Worm (Caenorhabditis elegans) whole organism, young adult: ENCODE results near the gene T02C12.5.
A peak's percentile ranks its signal among the peaks of the same experiment; 100 is the strongest.

Source experiments
- B0019.2 ChIP-seq: fragments of 200-800 bp; sonication (Bioruptor generic); conservative IDR thresholded peaks from 2 replicates; pipeline ENCODE4 v1.3.6; 2022; ENCODE audit warnings: missing genetic modification reagents, missing genetic modification characterization, missing compliant biosample characterization
- B0336.3 ChIP-seq: fragments of 200-800 bp; sonication (Bioruptor generic); IDR thresholded peaks from 2 replicates; pipeline ENCODE4 v1.3.6; 2022; ENCODE audit warnings: missing genetic modification characterization, missing compliant biosample characterization
- F22D6.2 ChIP-seq: sonication (generic microtip); optimal IDR thresholded peaks from 2 replicates; lab custom pipeline; 2016; ENCODE audit warnings: mild to moderate bottlenecking, missing genetic modification characterization, missing compliant biosample characterization
- F37B4.10 ChIP-seq: fragments of 200-800 bp; sonication (Bioruptor generic); IDR thresholded peaks from 2 replicates; pipeline ENCODE4 v1.3.6; 2022; ENCODE audit warnings: missing genetic modification characterization, missing compliant biosample characterization
- F49E8.2 ChIP-seq: sonication (generic microtip); optimal IDR thresholded peaks from 3 replicates; lab custom pipeline; 2017; ENCODE audit warnings: missing genetic modification characterization, mild to moderate bottlenecking, missing compliant biosample characterization, antibody characterized with exemption, moderate library complexity; ENCODE audit not compliant: insufficient read depth
- F52B5.7 ChIP-seq: sonication (generic microtip); optimal IDR thresholded peaks from 2 replicates; lab custom pipeline; 2016; ENCODE audit warnings: mild to moderate bottlenecking, missing genetic modification characterization, missing compliant biosample characterization
- F57C9.4 ChIP-seq: sonication (generic microtip); optimal IDR thresholded peaks from 2 replicates; lab custom pipeline; 2017; ENCODE audit warnings: mild to moderate bottlenecking, missing genetic modification characterization, missing compliant biosample characterization
- T26A5.8 ChIP-seq: sonication (generic microtip); optimal IDR thresholded peaks from 2 replicates; lab custom pipeline; 2016; ENCODE audit warnings: missing genetic modification characterization, missing compliant biosample characterization
- Y67H2A.10 ChIP-seq: fragments of 200-800 bp; sonication (Bioruptor generic); conservative IDR thresholded peaks from 2 replicates; pipeline ENCODE4 v1.3.6; 2022; ENCODE audit warnings: missing genetic modification reagents, missing genetic modification characterization, missing compliant biosample characterization
- Y95B8A.8 ChIP-seq: fragments of 200-800 bp; sonication (Bioruptor generic); IDR thresholded peaks from 2 replicates; pipeline ENCODE4 v1.3.6; 2022; ENCODE audit warnings: missing genetic modification reagents, missing genetic modification characterization, missing compliant biosample characterization
- ama-1 ChIP-seq, 3 experiments: fragments of 150-350 bp in 1 of 3; sonication (generic microtip) in 2 of 3; optimal IDR thresholded peaks; 2 replicates each; lab custom pipeline; 2014 to 2018; ENCODE audit warnings: missing biosample characterization in 2 of 3, missing genetic modification characterization in 2 of 3, missing genetic modification reagents in 2 of 3
- aptf-2 ChIP-seq: fragments of 200-800 bp; sonication (Bioruptor generic); conservative IDR thresholded peaks from 2 replicates; pipeline ENCODE4 v1.3.6; 2022; ENCODE audit warnings: missing genetic modification reagents, missing genetic modification characterization, missing compliant biosample characterization
- atf-7 ChIP-seq: sonication (generic microtip); optimal IDR thresholded peaks from 2 replicates; lab custom pipeline; 2017; ENCODE audit warnings: mild to moderate bottlenecking, missing genetic modification characterization, missing compliant biosample characterization
- athp-1 ChIP-seq: sonication (generic microtip); optimal IDR thresholded peaks from 2 replicates; lab custom pipeline; 2017; ENCODE audit warnings: mild to moderate bottlenecking, missing genetic modification characterization, missing compliant biosample characterization
- attf-3 ChIP-seq: fragments of 200-800 bp; sonication (Bioruptor generic); conservative IDR thresholded peaks from 2 replicates; pipeline ENCODE4 v1.3.6; 2022; ENCODE audit warnings: missing genetic modification reagents, missing genetic modification characterization, missing compliant biosample characterization
- attf-5 ChIP-seq: fragments of 200-800 bp; sonication (Bioruptor generic); optimal IDR thresholded peaks from 2 replicates; lab custom pipeline; 2018; ENCODE audit warnings: mild to moderate bottlenecking, missing genetic modification characterization, missing compliant biosample characterization
- bed-1 ChIP-seq: fragments of 200-800 bp; sonication (Bioruptor generic); IDR thresholded peaks from 2 replicates; pipeline ENCODE4 v1.3.6; 2022; ENCODE audit warnings: missing genetic modification reagents, missing genetic modification characterization, missing compliant biosample characterization
- cebp-1 ChIP-seq, 2 experiments: fragments of 200-800 bp in 1 of 2; sonication (Bioruptor generic) in 1 of 2; sonication (generic microtip) in 1 of 2; IDR thresholded peaks in 1 of 2; optimal IDR thresholded peaks in 1 of 2; 2 replicates each; pipeline versions ENCODE4 v1.3.6 to Lab custom; 2017 to 2022; ENCODE audit warnings: missing compliant biosample characterization in 2 of 2, missing genetic modification characterization in 2 of 2, mild to moderate bottlenecking in 1 of 2, missing genetic modification reagents in 1 of 2, moderate library complexity in 1 of 2
- cebp-2 ChIP-seq: fragments of 200-800 bp; sonication (Bioruptor generic); IDR thresholded peaks from 2 replicates; pipeline ENCODE4 v1.3.6; 2022; ENCODE audit warnings: missing genetic modification characterization, missing compliant biosample characterization
- ceh-100 ChIP-seq: fragments of 200-800 bp; sonication (Bioruptor generic); IDR thresholded peaks from 2 replicates; pipeline ENCODE4 v1.3.6; 2022; ENCODE audit warnings: missing genetic modification reagents, missing genetic modification characterization, missing compliant biosample characterization
- ceh-58 ChIP-seq: fragments of 200-800 bp; sonication (Bioruptor generic); IDR thresholded peaks from 2 replicates; pipeline ENCODE4 v1.3.6; 2022; ENCODE audit warnings: missing genetic modification characterization, missing compliant biosample characterization
- ceh-79 ChIP-seq: sonication (generic microtip); optimal IDR thresholded peaks from 2 replicates; lab custom pipeline; 2017; ENCODE audit warnings: mild to moderate bottlenecking, missing genetic modification characterization, missing compliant biosample characterization
- dox-1 ChIP-seq: fragments of 200-800 bp; sonication (Bioruptor generic); IDR thresholded peaks from 2 replicates; pipeline ENCODE4 v1.3.6; 2022; ENCODE audit warnings: missing genetic modification reagents, missing genetic modification characterization, missing compliant biosample characterization
- dpl-1 ChIP-seq: fragments of 150-350 bp; optimal IDR thresholded peaks from 2 replicates; lab custom pipeline; 2014; ENCODE audit warnings: missing biosample characterization, missing genetic modification reagents, missing genetic modification characterization
- ekl-4 ChIP-seq: fragments of 200-800 bp; sonication (Bioruptor generic); IDR thresholded peaks from 2 replicates; pipeline ENCODE4 v1.3.6; 2022; ENCODE audit warnings: missing genetic modification reagents, missing genetic modification characterization, missing compliant biosample characterization
- ets-4 ChIP-seq: fragments of 200-800 bp; sonication (Bioruptor generic); optimal IDR thresholded peaks from 2 replicates; lab custom pipeline; 2018; ENCODE audit warnings: mild to moderate bottlenecking, missing genetic modification characterization, missing compliant biosample characterization
- gei-17 ChIP-seq: fragments of 200-800 bp; sonication (Bioruptor generic); optimal IDR thresholded peaks from 2 replicates; lab custom pipeline; 2018; ENCODE audit warnings: mild to moderate bottlenecking, missing genetic modification characterization, missing compliant biosample characterization
- hlh-26 ChIP-seq: fragments of 200-800 bp; sonication (Bioruptor generic); conservative IDR thresholded peaks from 2 replicates; pipeline ENCODE4 v1.3.6; 2022; ENCODE audit warnings: missing genetic modification reagents, missing genetic modification characterization, missing compliant biosample characterization
- hmg-1.2 ChIP-seq: fragments of 200-800 bp; sonication (Bioruptor generic); IDR thresholded peaks from 2 replicates; pipeline ENCODE4 v1.3.6; 2022; ENCODE audit warnings: missing genetic modification reagents, missing genetic modification characterization, missing compliant biosample characterization
- hrde-1 ChIP-seq: sonication (generic microtip); optimal IDR thresholded peaks from 2 replicates; lab custom pipeline; 2016; ENCODE audit warnings: missing genetic modification characterization, mild to moderate bottlenecking, missing compliant biosample characterization, moderate library complexity, missing genotype, missing genetic modification reagents, borderline replicate concordance
- hsf-1 ChIP-seq: fragments of 200-800 bp; sonication (Bioruptor generic); IDR thresholded peaks from 2 replicates; pipeline ENCODE4 v1.3.6; 2022; ENCODE audit warnings: missing genetic modification reagents, missing genetic modification characterization, missing compliant biosample characterization
- lir-1 ChIP-seq: fragments of 200-800 bp; sonication (Bioruptor generic); conservative IDR thresholded peaks from 2 replicates; pipeline ENCODE4 v1.3.6; 2022; ENCODE audit warnings: missing genetic modification reagents, missing genetic modification characterization, missing compliant biosample characterization
- lsl-1 ChIP-seq: fragments of 200-800 bp; sonication (Bioruptor generic); optimal IDR thresholded peaks from 2 replicates; lab custom pipeline; 2018; ENCODE audit warnings: mild to moderate bottlenecking, missing genetic modification characterization, moderate library complexity, missing compliant biosample characterization
- mcd-1 ChIP-seq: fragments of 200-800 bp; sonication (Bioruptor generic); IDR thresholded peaks from 2 replicates; pipeline ENCODE4 v1.3.6; 2022; ENCODE audit warnings: missing genetic modification reagents, missing genetic modification characterization, missing compliant biosample characterization
- mxl-1 ChIP-seq: sonication (generic microtip); optimal IDR thresholded peaks from 2 replicates; lab custom pipeline; 2016; ENCODE audit warnings: missing genetic modification characterization, missing compliant biosample characterization
- pbrm-1 ChIP-seq: fragments of 200-800 bp; sonication (Bioruptor generic); IDR thresholded peaks from 2 replicates; pipeline ENCODE4 v1.3.6; 2022; ENCODE audit warnings: missing genetic modification reagents, missing genetic modification characterization, missing compliant biosample characterization
- pha-4 ChIP-seq: fragments of 150-350 bp; sonication (generic microtip); optimal IDR thresholded peaks from 2 replicates; lab custom pipeline; 2014; ENCODE audit warnings: missing biosample characterization, missing genetic modification reagents, missing genetic modification characterization
- repo-1 ChIP-seq: sonication (generic microtip); optimal IDR thresholded peaks from 2 replicates; lab custom pipeline; 2017; ENCODE audit warnings: mild to moderate bottlenecking, missing genetic modification characterization, missing compliant biosample characterization
- rpc-1 ChIP-seq, 2 experiments: fragments of 150-350 bp in 1 of 2; sonication (generic microtip) in 1 of 2; optimal IDR thresholded peaks; 2 replicates each; lab custom pipeline; 2014 to 2018; ENCODE audit warnings: missing biosample characterization in 1 of 2, missing genetic modification characterization in 1 of 2, missing genetic modification reagents in 1 of 2, missing genotype in 1 of 2
- snpc-3.4 ChIP-seq: sonication (generic microtip); optimal IDR thresholded peaks from 2 replicates; lab custom pipeline; 2017; ENCODE audit warnings: missing genetic modification characterization, mild to moderate bottlenecking, missing compliant biosample characterization, antibody characterized with exemption, moderate library complexity, missing genotype, missing genetic modification reagents
- sptf-2 ChIP-seq: fragments of 200-800 bp; sonication (Bioruptor generic); optimal IDR thresholded peaks from 2 replicates; lab custom pipeline; 2018; ENCODE audit warnings: mild to moderate bottlenecking, missing genetic modification characterization, missing compliant biosample characterization
- unc-130 ChIP-seq: sonication (generic microtip); optimal IDR thresholded peaks from 2 replicates; lab custom pipeline; 2016; ENCODE audit warnings: missing genetic modification reagents, missing genetic modification characterization, missing compliant biosample characterization
- unc-62 ChIP-seq: fragments of 150-350 bp; optimal IDR thresholded peaks from 2 replicates; lab custom pipeline; 2014; ENCODE audit warnings: missing biosample characterization, missing genetic modification reagents, missing genetic modification characterization
- xnd-1 ChIP-seq: sonication (generic microtip); optimal IDR thresholded peaks from 2 replicates; lab custom pipeline; 2016; ENCODE audit warnings: missing genotype, missing genetic modification reagents, missing genetic modification characterization, missing compliant biosample characterization
- zfh-2 ChIP-seq: fragments of 200-800 bp; sonication (Bioruptor generic); conservative IDR thresholded peaks from 2 replicates; pipeline ENCODE4 v1.3.6; 2022; ENCODE audit warnings: missing genetic modification reagents, missing genetic modification characterization, missing compliant biosample characterization
- ztf-18 ChIP-seq: sonication (generic microtip); optimal IDR thresholded peaks from 2 replicates; lab custom pipeline; 2016; ENCODE audit warnings: missing genotype, mild to moderate bottlenecking, missing genetic modification characterization, missing compliant biosample characterization
- ztf-22 ChIP-seq: fragments of 200-800 bp; sonication (Bioruptor generic); optimal IDR thresholded peaks from 2 replicates; lab custom pipeline; 2018; ENCODE audit warnings: mild to moderate bottlenecking, missing genetic modification characterization, moderate library complexity, missing compliant biosample characterization
- ztf-26 ChIP-seq: sonication (generic microtip); optimal IDR thresholded peaks from 2 replicates; lab custom pipeline; 2017; ENCODE audit warnings: missing genetic modification characterization, missing compliant biosample characterization
- ztf-3 ChIP-seq: fragments of 200-800 bp; sonication (Bioruptor generic); optimal IDR thresholded peaks from 2 replicates; lab custom pipeline; 2018; ENCODE audit warnings: mild to moderate bottlenecking, missing genetic modification characterization, missing compliant biosample characterization

Gene T02C12.5

DNA sequence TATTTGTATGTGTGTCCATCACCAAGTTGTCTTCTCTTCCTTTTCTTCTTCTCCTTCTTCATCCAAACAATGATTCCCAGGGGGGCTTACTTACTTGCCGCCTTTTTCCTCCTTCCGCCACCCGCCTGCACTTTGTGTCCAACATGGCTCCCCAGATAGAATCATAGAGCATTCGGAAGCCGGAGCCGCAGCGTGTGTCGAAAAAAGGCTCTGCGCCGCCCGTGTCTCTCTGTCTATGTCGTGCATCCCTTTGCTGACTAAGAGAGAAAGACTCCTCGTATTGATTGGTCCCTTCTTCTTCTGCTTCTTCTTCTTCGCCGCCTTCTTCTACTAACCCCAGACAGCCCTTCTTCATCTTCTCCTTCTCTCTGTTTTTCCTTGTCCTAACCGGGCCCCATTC, 35.8 kb upstream of the T02C12.5 start:
- TF ChIP-seq attf-3 (GFP tag; lab: Robert Waterston, UW) (0 out of 2 replicates have a peak, but pooled peaks have one; percentile 16), cebp-2 (GFP tag; lab: Robert Waterston, UW) (no peak), ztf-22 (GFP tag; lab: Kevin White, UChicago) (no peak), snpc-3.4 (tag; lab: Kevin White, UChicago) (no peak), B0336.3 (GFP tag; lab: Robert Waterston, UW) (no peak), xnd-1 (tag; lab: Kevin White, UChicago) (no peak), zfh-2 (peak; percentile 94), ztf-26 (tag; lab: Kevin White, UChicago) (no peak), unc-62 (GFP tag; lab: Kevin White, UChicago) (no peak), ceh-100 (GFP tag; lab: Robert Waterston, UW) (no peak), pha-4 (tag; lab: Kevin White, UChicago) (no peak), ceh-79 (tag; lab: Kevin White, UChicago) (no peak), dpl-1 (no peak), lsl-1 (GFP tag; lab: Kevin White, UChicago) (no peak), pbrm-1 (GFP tag; lab: Robert Waterston, UW) (no peak), T26A5.8 (tag; lab: Kevin White, UChicago) (no peak), hrde-1 (tag; lab: Kevin White, UChicago) (no peak), Y95B8A.8 (GFP tag; lab: Robert Waterston, UW) (no peak), mxl-1 (tag; lab: Kevin White, UChicago) (no peak), rpc-1 (optimal IDR thresholded peaks at IDR 0.05; lab: Kevin White, UChicago) (no peak), rpc-1 (tag; optimal IDR thresholded peaks at IDR 0.05; lab: Kevin White, UChicago) (no peak), athp-1 (tag; lab: Kevin White, UChicago) (no peak), ztf-3 (no peak), Y67H2A.10 (GFP tag; lab: Robert Waterston, UW) (no peak), ceh-58 (no peak), F49E8.2 (tag; lab: Kevin White, UChicago) (no peak), cebp-1 (GFP tag; IDR thresholded peaks at IDR 0.05; lab: Robert Waterston, UW) (no peak), cebp-1 (tag; optimal IDR thresholded peaks at IDR 0.05; lab: Kevin White, UChicago) (peak; percentile 38), ets-4 (GFP tag; lab: Kevin White, UChicago) (no peak), ekl-4 (GFP tag; lab: Robert Waterston, UW) (no peak), mcd-1 (GFP tag; lab: Robert Waterston, UW) (0 out of 2 replicates have a peak, but pooled peaks have one; percentile 38), F22D6.2 (no peak), gei-17 (no peak), hlh-26 (no peak), repo-1 (tag; lab: Kevin White, UChicago) (no peak), ztf-18 (tag; lab: Kevin White, UChicago) (peak; percentile 1), hsf-1 (GFP tag; lab: Robert Waterston, UW) (no peak), ama-1 (optimal IDR thresholded peaks at IDR 0.05; lab: Kevin White, UChicago) (no peak), ama-1 (GFP tag; optimal IDR thresholded peaks at IDR 0.05; lab: Kevin White, UChicago) (no peak), aptf-2 (GFP tag; lab: Robert Waterston, UW) (no peak), bed-1 (no peak), atf-7 (tag; lab: Kevin White, UChicago) (no peak), dox-1 (GFP tag; lab: Robert Waterston, UW) (no peak), unc-130 (GFP tag; lab: Kevin White, UChicago) (no peak), B0019.2 (GFP tag; lab: Robert Waterston, UW) (no peak), F57C9.4 (tag; lab: Kevin White, UChicago) (no peak), lir-1 (GFP tag; lab: Robert Waterston, UW) (no peak), sptf-2 (no peak), F37B4.10 (GFP tag; lab: Robert Waterston, UW) (no peak), F52B5.7 (tag; lab: Kevin White, UChicago) (no peak), attf-5 (GFP tag; lab: Kevin White, UChicago) (peak; percentile 13), hmg-1.2 (GFP tag; lab: Robert Waterston, UW) (no peak; the same call in 1 of the 2 replicates)
